Fruit fly (Drosophila melanogaster) whole organism, embryonic: ENCODE measurements around the gene fz.

ENCODE experiments used
- CG3281 ChIP-seq: fragments of 200-800 bp; sonication (Bioruptor generic); optimal IDR thresholded peaks from 3 replicates; lab custom pipeline; 2017; ENCODE audit warnings: missing biosample characterization, mild to moderate bottlenecking, missing genetic modification characterization
- CG8359 ChIP-seq: fragments of 200-800 bp; sonication (Bioruptor generic); optimal IDR thresholded peaks from 2 replicates; lab custom pipeline; 2017; ENCODE audit warnings: missing biosample characterization, mild to moderate bottlenecking, missing genetic modification characterization, borderline replicate concordance
- CG8924 ChIP-seq: fragments of 200-800 bp; optimal IDR thresholded peaks from 3 replicates; lab custom pipeline; 2019; ENCODE audit warnings: missing biosample characterization, mild to moderate bottlenecking, missing genetic modification characterization, moderate library complexity
- CG8944 ChIP-seq: fragments of 200-800 bp; sonication (Bioruptor generic); optimal IDR thresholded peaks from 3 replicates; lab custom pipeline; 2016; ENCODE audit warnings: missing biosample characterization, missing genetic modification characterization
- Dip3 ChIP-seq: fragments of 200-800 bp; sonication (Bioruptor generic); optimal IDR thresholded peaks from 3 replicates; lab custom pipeline; 2016; ENCODE audit warnings: missing biosample characterization, missing genetic modification characterization
- Hr51 ChIP-seq, 2 experiments: fragments of 200-800 bp; sonication (Bioruptor generic); optimal IDR thresholded peaks; 2 replicates in 1 of 2; 3 replicates in 1 of 2; lab custom pipeline; 2016 to 2018; ENCODE audit warnings: missing biosample characterization in 2 of 2, missing genetic modification characterization in 2 of 2, mild to moderate bottlenecking in 1 of 2, moderate library complexity in 1 of 2
- Optix ChIP-seq: fragments of 200-800 bp; sonication (Bioruptor generic); IDR thresholded peaks from 3 replicates; pipeline ENCODE4 v1.3.6; 2022; ENCODE audit warnings: missing biosample characterization, missing genetic modification characterization
- eyg ChIP-seq: fragments of 200-800 bp; sonication (Bioruptor generic); optimal IDR thresholded peaks from 3 replicates; lab custom pipeline; 2016; ENCODE audit warnings: missing biosample characterization, missing genetic modification characterization

dm6 chr3L:14322268-14322784 is 48.2 kb downstream of the fz start:
- TF ChIP-seq CG8359 (GFP tag; lab: Kevin White, UChicago): no peak
- no peak for TF ChIP-seq CG3281 (GFP tag; lab: Kevin White, UChicago)
- TF ChIP-seq eyg (GFP tag; lab: Kevin White, UChicago): no peak
- no peak for TF ChIP-seq Optix (GFP tag; lab: Robert Waterston, UW)
- TF ChIP-seq CG8944 (GFP tag; lab: Kevin White, UChicago): no peak
- no peak for TF ChIP-seq CG8924 (tag; lab: Kevin White, UChicago)
- TF ChIP-seq Dip3: no peak
- TF ChIP-seq Hr51 (GFP tag; optimal IDR thresholded peaks at IDR 0.05; lab: Kevin White, UChicago): peak in 1 of 2 experiments; percentile 7
